Fruit fly (Drosophila melanogaster): ENCODE results near the gene AhcyL2.

The AhcyL2 gene

dm6 chr3R:16957759-16958536 lies 24.0 kb downstream of the AhcyL2 start (continued):
- TF ChIP-seq Deaf1 (tag; optimal IDR thresholded peaks at IDR 0.05): peak; percentile 76
- TF ChIP-seq bcd (GFP tag; optimal IDR thresholded peaks at IDR 0.05): peak; percentile 83
- peak; percentile 64 for TF ChIP-seq CG4404 (GFP tag; IDR thresholded peaks at IDR 0.05)
- peak; percentile 40 for TF ChIP-seq CG33213 (GFP tag; optimal IDR thresholded peaks at IDR 0.05)
- peak; percentile 71 for TF ChIP-seq NfI (GFP tag; optimal IDR thresholded peaks at IDR 0.05)
- TF ChIP-seq CG13296 (GFP tag; optimal IDR thresholded peaks at IDR 0.05): peak; percentile 82
- TF ChIP-seq croc (GFP tag; conservative IDR thresholded peaks at IDR 0.05): peak; percentile 46; the same call in 2 of the 3 replicates
- TF ChIP-seq CTCF (GFP tag; optimal IDR thresholded peaks at IDR 0.05): peak; percentile 98
- peak; percentile 37 for TF ChIP-seq CG8290 (GFP tag; optimal IDR thresholded peaks at IDR 0.05)
- no peak for TF ChIP-seq CG8290 (tag; optimal IDR thresholded peaks at IDR 0.05)
- TF ChIP-seq HHEX (GFP tag; optimal IDR thresholded peaks at IDR 0.05): peak; percentile 75
- TF ChIP-seq sna (GFP tag; IDR thresholded peaks at IDR 0.05; ENCODE audit: partially characterized antibody): no peak
- no peak for TF ChIP-seq D (optimal IDR thresholded peaks at IDR 0.05)
- TF ChIP-seq D (GFP tag; optimal IDR thresholded peaks at IDR 0.05): peak; percentile 90
- peak; percentile 33 for TF ChIP-seq Hsf (GFP tag; optimal IDR thresholded peaks at IDR 0.05)
- peak; percentile 84 for TF ChIP-seq PHDP (tag; optimal IDR thresholded peaks at IDR 0.05)
- peak; percentile 7; the same call in 1 of the 2 replicates for TF ChIP-seq Ravus (GFP tag; IDR thresholded peaks at IDR 0.05)
- TF ChIP-seq CG6791 (GFP tag; IDR thresholded peaks at IDR 0.05; ENCODE audit: partially characterized antibody): no peak
- no peak for TF ChIP-seq nau (GFP tag; optimal IDR thresholded peaks at IDR 0.05)
- no peak for TF ChIP-seq CG10147 (GFP tag; optimal IDR thresholded peaks at IDR 0.05)
- peak; percentile 76 for TF ChIP-seq zen (tag; optimal IDR thresholded peaks at IDR 0.05)
- peak in 1 of 2 experiments; percentile 28 for TF ChIP-seq crp (GFP tag; optimal IDR thresholded peaks at IDR 0.05)
- peak; percentile 94 for TF ChIP-seq CG13775 (GFP tag; optimal IDR thresholded peaks at IDR 0.05)
- peak; percentile 8; the same call in 1 of the 2 replicates for TF ChIP-seq CG5953 (GFP tag; IDR thresholded peaks at IDR 0.05)
- peak; percentile 67 for TF ChIP-seq H2.0 (GFP tag; IDR thresholded peaks at IDR 0.05)
- TF ChIP-seq schlank (tag; optimal IDR thresholded peaks at IDR 0.05): no peak
- TF ChIP-seq chn (GFP tag; optimal IDR thresholded peaks at IDR 0.05): peak; percentile 14
- peak; percentile 63 for TF ChIP-seq oc (tag; optimal IDR thresholded peaks at IDR 0.05)
- TF ChIP-seq mam (GFP tag; optimal IDR thresholded peaks at IDR 0.05): peak; percentile 14
- no peak for TF ChIP-seq repo (GFP tag; optimal IDR thresholded peaks at IDR 0.05)
- TF ChIP-seq Atf6 (GFP tag; IDR thresholded peaks at IDR 0.05): no peak; the same call in 1 of the 2 replicates
- TF ChIP-seq CG8388 (GFP tag; optimal IDR thresholded peaks at IDR 0.05): peak; percentile 87
- TF ChIP-seq NFAT (GFP tag; IDR thresholded peaks at IDR 0.05): peak; percentile 60
- TF ChIP-seq gce (GFP tag; IDR thresholded peaks at IDR 0.05): peak; percentile 6; the same call in 1 of the 3 replicates
- TF ChIP-seq CG10274 (GFP tag; optimal IDR thresholded peaks at IDR 0.05): peak; percentile 24
- no peak for TF ChIP-seq hb (GFP tag; IDR thresholded peaks at IDR 0.05; ENCODE audit: partially characterized antibody)
- TF ChIP-seq tx (GFP tag; optimal IDR thresholded peaks at IDR 0.05): no peak
- TF ChIP-seq CG10462 (GFP tag; optimal IDR thresholded peaks at IDR 0.05): peak; percentile 81
- TF ChIP-seq Max (GFP tag; optimal IDR thresholded peaks at IDR 0.05): no peak
- TF ChIP-seq Stat92E (GFP tag; optimal IDR thresholded peaks at IDR 0.05): peak in 1 of 3 experiments; percentile 5
- no peak for TF ChIP-seq Fer1 (GFP tag; optimal IDR thresholded peaks at IDR 0.05)
- peak; percentile 23 for TF ChIP-seq abd-A (tag; optimal IDR thresholded peaks at IDR 0.05)
- TF ChIP-seq CG16813 (GFP tag; IDR thresholded peaks at IDR 0.05; ENCODE audit: partially characterized antibody): no peak
- peak; percentile 88 for TF ChIP-seq CG3281 (GFP tag; optimal IDR thresholded peaks at IDR 0.05)
- peak; percentile 73 for TF ChIP-seq Usf (GFP tag; optimal IDR thresholded peaks at IDR 0.05)
- peak; percentile 47 for TF ChIP-seq CG15073 (GFP tag; optimal IDR thresholded peaks at IDR 0.05)
- peak; percentile 93 for TF ChIP-seq Sox100B (GFP tag; optimal IDR thresholded peaks at IDR 0.05)
- TF ChIP-seq CG3065 (GFP tag; optimal IDR thresholded peaks at IDR 0.05): peak; percentile 42
- TF ChIP-seq MBD-R2 (GFP tag; IDR thresholded peaks at IDR 0.05): 0 out of 2 replicates have a peak, but pooled peaks have one; percentile 13

Data from whole organism, embryonic.